Fruit fly (Drosophila melanogaster) whole organism, embryonic: ENCODE data around the gene CG43163.

Experiments
- Ada2b ChIP-seq: fragments of 200-800 bp; sonication (Bioruptor generic); IDR thresholded peaks from 2 replicates; pipeline ENCODE4 v1.3.6; 2022; ENCODE audit warnings: missing biosample characterization, missing genetic modification characterization
- Asciz ChIP-seq: fragments of 200-800 bp; sonication (Bioruptor generic); optimal IDR thresholded peaks from 2 replicates; lab custom pipeline; 2017; ENCODE audit warnings: missing biosample characterization, mild to moderate bottlenecking, missing genetic modification characterization, missing genetic modification reagents
- Atf3 ChIP-seq: fragments of 200-800 bp; sonication (Bioruptor generic); optimal IDR thresholded peaks from 3 replicates; lab custom pipeline; 2016; ENCODE audit warnings: missing biosample characterization, missing genetic modification characterization
- B-H2 ChIP-seq: fragments of 200-800 bp; sonication (Bioruptor generic); optimal IDR thresholded peaks from 2 replicates; lab custom pipeline; 2018; ENCODE audit warnings: missing biosample characterization, mild to moderate bottlenecking, missing genetic modification characterization
- BEAF-32 ChIP-seq: fragments of 200-800 bp; sonication (Bioruptor generic); optimal IDR thresholded peaks from 3 replicates; lab custom pipeline; 2017; ENCODE audit warnings: missing biosample characterization, missing genetic modification characterization, mild to moderate bottlenecking, moderate library complexity, missing genetic modification reagents
- Blimp-1 ChIP-seq: fragments of 200-800 bp; sonication (Bioruptor generic); optimal IDR thresholded peaks from 3 replicates; lab custom pipeline; 2018; ENCODE audit warnings: missing biosample characterization, missing genetic modification characterization, mild to moderate bottlenecking, moderate library complexity, missing genetic modification reagents
- Bteb2 ChIP-seq: fragments of 200-800 bp; sonication (Bioruptor generic); optimal IDR thresholded peaks from 2 replicates; lab custom pipeline; 2016; ENCODE audit warnings: missing biosample characterization, missing genetic modification characterization
- CG11093 ChIP-seq: fragments of 200-800 bp; sonication (Bioruptor generic); IDR thresholded peaks from 3 replicates; pipeline ENCODE4 v1.3.6; 2022; ENCODE audit warnings: missing biosample characterization, missing genetic modification characterization
- CG11398 ChIP-seq: fragments of 200-800 bp; sonication (Bioruptor generic); optimal IDR thresholded peaks from 2 replicates; lab custom pipeline; 2016; ENCODE audit warnings: missing biosample characterization, missing genetic modification characterization
- CG12236 ChIP-seq: fragments of 200-800 bp; sonication (Bioruptor generic); optimal IDR thresholded peaks from 2 replicates; lab custom pipeline; 2016; ENCODE audit warnings: missing biosample characterization, missing genetic modification characterization
- CG13775 ChIP-seq: fragments of 200-800 bp; sonication (Bioruptor generic); optimal IDR thresholded peaks from 3 replicates; lab custom pipeline; 2017; ENCODE audit warnings: missing biosample characterization, mild to moderate bottlenecking, missing genetic modification characterization
- CG14014 ChIP-seq: fragments of 200-800 bp; sonication (Bioruptor generic); IDR thresholded peaks from 2 replicates; pipeline ENCODE4 v1.3.6; 2022; ENCODE audit warnings: missing biosample characterization, missing genetic modification characterization
- CG1603 ChIP-seq: fragments of 200-800 bp; sonication (Bioruptor generic); optimal IDR thresholded peaks from 2 replicates; lab custom pipeline; 2019; ENCODE audit warnings: missing biosample characterization, mild to moderate bottlenecking, missing genetic modification characterization, moderate library complexity
- CG16813 ChIP-seq: fragments of 200-800 bp; sonication (Bioruptor generic); IDR thresholded peaks from 3 replicates; pipeline ENCODE4 v1.3.6; 2022; ENCODE audit warnings: missing biosample characterization, missing genetic modification characterization; ENCODE audit not compliant: partially characterized antibody
- CG17361 ChIP-seq: fragments of 200-800 bp; sonication (Bioruptor generic); IDR thresholded peaks from 3 replicates; pipeline ENCODE4 v1.3.6; 2022; ENCODE audit warnings: missing biosample characterization, missing genetic modification characterization
- CG17802 ChIP-seq: fragments of 200-800 bp; sonication (Bioruptor generic); optimal IDR thresholded peaks from 2 replicates; lab custom pipeline; 2018; ENCODE audit warnings: missing biosample characterization, mild to moderate bottlenecking, missing genetic modification characterization, moderate library complexity
- CG18764 ChIP-seq: fragments of 200-800 bp; sonication (Bioruptor generic); optimal IDR thresholded peaks from 3 replicates; lab custom pipeline; 2016; ENCODE audit warnings: missing biosample characterization, missing genetic modification characterization
- CG2202 ChIP-seq: fragments of 200-800 bp; sonication (Bioruptor generic); optimal IDR thresholded peaks from 2 replicates; lab custom pipeline; 2018; ENCODE audit warnings: missing biosample characterization, mild to moderate bottlenecking, missing genetic modification characterization
- CG31365 ChIP-seq: fragments of 200-800 bp; sonication (Bioruptor generic); optimal IDR thresholded peaks from 2 replicates; lab custom pipeline; 2018; ENCODE audit warnings: missing biosample characterization, mild to moderate bottlenecking, missing genetic modification characterization
- CG4820 ChIP-seq: fragments of 200-800 bp; sonication (Bioruptor generic); optimal IDR thresholded peaks from 3 replicates; lab custom pipeline; 2016; ENCODE audit warnings: missing biosample characterization, missing genetic modification characterization
- CG5180 ChIP-seq: fragments of 200-800 bp; sonication (Bioruptor generic); optimal IDR thresholded peaks from 3 replicates; lab custom pipeline; 2017; ENCODE audit warnings: missing biosample characterization, missing genetic modification characterization, mild to moderate bottlenecking, moderate library complexity, missing genetic modification reagents
- CG6765 ChIP-seq: fragments of 200-800 bp; sonication (Bioruptor generic); optimal IDR thresholded peaks from 3 replicates; lab custom pipeline; 2017; ENCODE audit warnings: missing biosample characterization, mild to moderate bottlenecking, missing genetic modification characterization
- CG7963 ChIP-seq: fragments of 200-800 bp; sonication (Bioruptor generic); IDR thresholded peaks from 3 replicates; pipeline ENCODE4 v1.3.6; 2022; ENCODE audit warnings: missing biosample characterization, missing genetic modification characterization; ENCODE audit not compliant: partially characterized antibody
- Dip2 ChIP-seq: fragments of 200-800 bp; sonication (Bioruptor generic); IDR thresholded peaks from 2 replicates; pipeline ENCODE4 v1.3.6; 2022; ENCODE audit warnings: missing biosample characterization, missing genetic modification characterization
- E2f2 ChIP-seq: fragments of 200-800 bp; sonication (Bioruptor generic); IDR thresholded peaks from 2 replicates; pipeline ENCODE4 v1.3.6; 2022; ENCODE audit warnings: missing biosample characterization, missing genetic modification characterization
- Ets65A ChIP-seq: fragments of 200-800 bp; sonication (Bioruptor generic); peaks from one replicate; lab custom pipeline; 2016; ENCODE audit warnings: missing biosample characterization, missing genetic modification characterization
- Fer3 ChIP-seq: fragments of 200-800 bp; sonication (Bioruptor generic); optimal IDR thresholded peaks from 2 replicates; lab custom pipeline; 2018; ENCODE audit warnings: missing biosample characterization, mild to moderate bottlenecking, missing genetic modification characterization, moderate library complexity
- GATAe ChIP-seq: fragments of 200-800 bp; sonication (Bioruptor generic); conservative IDR thresholded peaks from 2 replicates; pipeline ENCODE4 v1.3.6; 2022; ENCODE audit warnings: missing biosample characterization, missing genetic modification characterization
- HLHmδ ChIP-seq: fragments of 200-800 bp; sonication (Bioruptor generic); optimal IDR thresholded peaks from 2 replicates; lab custom pipeline; 2018; ENCODE audit warnings: missing biosample characterization, mild to moderate bottlenecking, missing genetic modification characterization, moderate library complexity
- Kr ChIP-seq: fragments of 200-800 bp; sonication (Bioruptor generic); optimal IDR thresholded peaks from 2 replicates; lab custom pipeline; 2017; ENCODE audit warnings: missing biosample characterization, mild to moderate bottlenecking, missing genetic modification characterization
- Med ChIP-seq: fragments of 200-800 bp; sonication (Bioruptor generic); peaks from one replicate; lab custom pipeline; 2016; ENCODE audit warnings: missing biosample characterization, missing genetic modification characterization, mild to moderate bottlenecking, inconsistent platforms, moderate library complexity
- Nf-YC ChIP-seq: fragments of 200-800 bp; optimal IDR thresholded peaks from 3 replicates; lab custom pipeline; 2019; ENCODE audit warnings: missing biosample characterization, mild to moderate bottlenecking, missing genetic modification characterization, moderate library complexity
- Sin3A ChIP-seq: fragments of >200 bp; optimal IDR thresholded peaks from 2 replicates; lab custom pipeline; 2018
- Sry-β ChIP-seq: fragments of 200-800 bp; sonication (Bioruptor generic); optimal IDR thresholded peaks from 2 replicates; lab custom pipeline; 2018; ENCODE audit warnings: missing biosample characterization, mild to moderate bottlenecking, missing genetic modification characterization, moderate library complexity
- Sry-δ ChIP-seq: fragments of 200-800 bp; sonication (Bioruptor generic); optimal IDR thresholded peaks from 2 replicates; lab custom pipeline; 2016; ENCODE audit warnings: missing biosample characterization, missing genetic modification characterization
- ash1 ChIP-seq: fragments of 200-800 bp; sonication (Bioruptor generic); optimal IDR thresholded peaks from 2 replicates; lab custom pipeline; 2018; ENCODE audit warnings: missing biosample characterization, mild to moderate bottlenecking, missing genetic modification characterization
- cato ChIP-seq: fragments of 200-800 bp; sonication (Bioruptor generic); optimal IDR thresholded peaks from 2 replicates; lab custom pipeline; 2016; ENCODE audit warnings: missing biosample characterization, missing genetic modification characterization, borderline replicate concordance
- danr ChIP-seq: fragments of 200-800 bp; sonication (Bioruptor generic); IDR thresholded peaks from 2 replicates; pipeline ENCODE4 v1.3.6; 2022; ENCODE audit warnings: missing biosample characterization, missing genetic modification characterization
- gro ChIP-seq: fragments of 200-800 bp; sonication (Bioruptor generic); optimal IDR thresholded peaks from 2 replicates; lab custom pipeline; 2016; ENCODE audit warnings: missing biosample characterization, missing genetic modification characterization
- ham ChIP-seq: fragments of 200-800 bp; sonication (Bioruptor generic); IDR thresholded peaks from 2 replicates; pipeline ENCODE4 v1.3.6; 2022; ENCODE audit warnings: missing biosample characterization, missing genetic modification characterization
- jing ChIP-seq: fragments of 200-800 bp; sonication (Bioruptor generic); optimal IDR thresholded peaks from 2 replicates; lab custom pipeline; 2018; ENCODE audit warnings: missing biosample characterization, mild to moderate bottlenecking, missing genetic modification characterization
- lmd ChIP-seq: fragments of 200-800 bp; sonication (Bioruptor generic); IDR thresholded peaks from 2 replicates; pipeline ENCODE4 v1.3.6; 2022; ENCODE audit warnings: missing biosample characterization, missing genetic modification characterization
- pnt ChIP-seq: fragments of 200-800 bp; sonication (Bioruptor generic); optimal IDR thresholded peaks from 3 replicates; lab custom pipeline; 2016; ENCODE audit warnings: missing biosample characterization, missing genetic modification characterization
- psq ChIP-seq: fragments of 200-800 bp; sonication (Bioruptor generic); optimal IDR thresholded peaks from 2 replicates; lab custom pipeline; 2017; ENCODE audit warnings: missing biosample characterization, missing genetic modification characterization
- repo ChIP-seq: fragments of 200-800 bp; sonication (Bioruptor generic); optimal IDR thresholded peaks from 2 replicates; lab custom pipeline; 2016; ENCODE audit warnings: missing biosample characterization, missing genetic modification characterization
- scrt ChIP-seq: fragments of 200-800 bp; sonication (Bioruptor generic); optimal IDR thresholded peaks from 2 replicates; lab custom pipeline; 2018; ENCODE audit warnings: missing biosample characterization, mild to moderate bottlenecking, missing genetic modification characterization, moderate library complexity
- seq ChIP-seq: fragments of 200-800 bp; sonication (Bioruptor generic); IDR thresholded peaks from 2 replicates; pipeline ENCODE4 v1.3.6; 2022; ENCODE audit warnings: missing biosample characterization, missing genetic modification characterization
- sug ChIP-seq: fragments of 200-800 bp; optimal IDR thresholded peaks from 2 replicates; lab custom pipeline; 2019; ENCODE audit warnings: missing biosample characterization, mild to moderate bottlenecking, missing genetic modification characterization, moderate library complexity
- zen ChIP-seq: fragments of 200-800 bp; sonication (Bioruptor generic); optimal IDR thresholded peaks from 3 replicates; lab custom pipeline; 2018; ENCODE audit warnings: missing biosample characterization, mild to moderate bottlenecking, missing genetic modification characterization, moderate library complexity

The CG43163 gene

dm6 chr3L:8455015-8455908 lies 51.7 kb downstream of the CG43163 start:
- TF ChIP-seq Sin3A (lab: Kevin White, UChicago) = no peak
- no peak for TF ChIP-seq CG11398
- TF ChIP-seq CG17802 = peak; percentile 16
- peak; percentile 41 for TF ChIP-seq ash1
- peak; percentile 33 for TF ChIP-seq repo (GFP tag; lab: Kevin White, UChicago)
- TF ChIP-seq pnt (GFP tag; lab: Kevin White, UChicago) = peak; percentile 9
- TF ChIP-seq CG31365 (tag; lab: Kevin White, UChicago) = no peak
- TF ChIP-seq GATAe (GFP tag; lab: Robert Waterston, UW) = peak; percentile 55; the same call in 1 of the 2 replicates
- peak; percentile 96 for TF ChIP-seq Med (GFP tag; lab: Kevin White, UChicago)
- TF ChIP-seq CG13775 (GFP tag; lab: Kevin White, UChicago) = peak; percentile 85
- peak; percentile 85 for TF ChIP-seq Nf-YC (tag; lab: Kevin White, UChicago)
- TF ChIP-seq CG2202 = peak; percentile 70
- peak; percentile 83 for TF ChIP-seq CG4820 (GFP tag; lab: Kevin White, UChicago)
- peak; percentile 60; the same call in 1 of the 2 replicates for TF ChIP-seq E2f2 (GFP tag; lab: Robert Waterston, UW)
- peak; percentile 92 for TF ChIP-seq CG6765
- TF ChIP-seq psq (GFP tag; lab: Kevin White, UChicago) = peak; percentile 12
- peak; percentile 83 for TF ChIP-seq sug (tag; lab: Kevin White, UChicago)
- TF ChIP-seq CG16813 (GFP tag; lab: Robert Waterston, UW) = no peak
- TF ChIP-seq Fer3 (tag; lab: Kevin White, UChicago) = peak; percentile 86
- no peak for TF ChIP-seq CG12236 (GFP tag; lab: Kevin White, UChicago)
- TF ChIP-seq CG18764 = peak; percentile 71
- TF ChIP-seq CG7963 = no peak
- TF ChIP-seq B-H2 (GFP tag; lab: Kevin White, UChicago) = peak; percentile 35
- TF ChIP-seq CG1603 (tag; lab: Kevin White, UChicago) = peak; percentile 31
- TF ChIP-seq BEAF-32 (GFP tag; lab: Kevin White, UChicago) = no peak
- no peak for TF ChIP-seq ham (GFP tag; lab: Robert Waterston, UW)
- TF ChIP-seq Sry-δ (GFP tag; lab: Kevin White, UChicago) = peak; percentile 17
- no peak for TF ChIP-seq HLHmδ
- peak; percentile 67 for TF ChIP-seq Ada2b (GFP tag; lab: Robert Waterston, UW)
- peak; percentile 84 for TF ChIP-seq lmd (GFP tag; lab: Robert Waterston, UW)
- peak; percentile 84 for TF ChIP-seq scrt
- TF ChIP-seq gro (GFP tag; lab: Kevin White, UChicago) = peak; percentile 62
- TF ChIP-seq jing (GFP tag; lab: Kevin White, UChicago) = peak; percentile 37
- TF ChIP-seq CG14014 (GFP tag; lab: Robert Waterston, UW) = peak; percentile 85
- no peak; the same call in 1 of the 2 replicates for TF ChIP-seq danr (GFP tag; lab: Robert Waterston, UW)
- TF ChIP-seq Asciz = peak; percentile 93
- no peak for TF ChIP-seq Sry-β (GFP tag; lab: Kevin White, UChicago)
- no peak for TF ChIP-seq Kr (GFP tag; lab: Kevin White, UChicago)
- TF ChIP-seq Blimp-1 (GFP tag; lab: Kevin White, UChicago) = peak; percentile 90
- TF ChIP-seq cato (GFP tag; lab: Kevin White, UChicago) = peak; percentile 27
- TF ChIP-seq Ets65A = no peak
- peak; percentile 94 for TF ChIP-seq CG17361
- peak; percentile 61; the same call in 2 of the 3 replicates for TF ChIP-seq CG11093 (GFP tag; lab: Robert Waterston, UW)
- TF ChIP-seq seq (GFP tag; lab: Robert Waterston, UW) = peak; percentile 84
- peak; percentile 74 for TF ChIP-seq zen (tag; lab: Kevin White, UChicago)
- peak; percentile 84 for TF ChIP-seq CG5180 (GFP tag; lab: Kevin White, UChicago)
- peak; percentile 61 for TF ChIP-seq Bteb2
- no peak; the same call in 1 of the 2 replicates for TF ChIP-seq Dip2 (GFP tag; lab: Robert Waterston, UW)
- TF ChIP-seq Atf3 (GFP tag; lab: Kevin White, UChicago) = no peak
